Fruit fly (Drosophila melanogaster) whole organism, pupa: Measurements from ENCODE around the gene rho-5.

Source experiments
- CG15710 ChIP-seq: fragments of 200-800 bp; sonication (Bioruptor generic); optimal IDR thresholded peaks from 2 replicates; lab custom pipeline; 2018; ENCODE audit warnings: missing biosample characterization, mild to moderate bottlenecking, missing genetic modification characterization, moderate library complexity
- CG34367 ChIP-seq: fragments of 200-800 bp; sonication (Bioruptor generic); optimal IDR thresholded peaks from 2 replicates; lab custom pipeline; 2018; ENCODE audit warnings: missing biosample characterization, mild to moderate bottlenecking, missing genetic modification characterization
- Ets98B ChIP-seq: fragments of 200-800 bp; sonication (Bioruptor generic); IDR thresholded peaks from 2 replicates; pipeline ENCODE4 v1.3.6; 2022; ENCODE audit warnings: missing biosample characterization, missing genetic modification characterization
- Snoo ChIP-seq: fragments of 200-800 bp; sonication (Bioruptor generic); optimal IDR thresholded peaks from 3 replicates; lab custom pipeline; 2017; ENCODE audit warnings: missing biosample characterization, mild to moderate bottlenecking, missing genetic modification characterization, inconsistent platforms

DNA sequence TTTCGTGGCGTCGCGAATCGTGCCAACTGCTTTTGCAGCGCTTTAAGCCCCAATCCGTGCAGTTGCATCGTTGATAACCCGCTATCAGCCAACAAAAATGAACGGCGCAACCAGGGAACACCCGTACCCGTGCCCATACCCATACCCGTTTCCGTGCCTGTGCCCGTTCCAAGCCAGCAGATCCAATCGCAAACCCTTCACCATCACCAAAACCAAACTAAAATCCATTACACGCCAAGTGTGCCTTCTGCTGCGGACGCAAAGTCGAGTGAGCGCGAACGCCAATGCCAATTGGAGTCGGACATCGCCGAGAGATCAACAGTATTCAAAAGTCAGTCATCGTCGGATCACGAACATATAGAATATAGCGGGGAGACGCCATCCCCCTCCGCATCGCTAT, 39.5 kb downstream of the rho-5 start:
- TF ChIP-seq CG34367 (tag; lab: Kevin White, UChicago), result no peak
- no peak for TF ChIP-seq Snoo
- TF ChIP-seq Ets98B (GFP tag; lab: Robert Waterston, UW), result no peak
- no peak for TF ChIP-seq CG15710
